Worm (Caenorhabditis elegans) whole organism, L1 larva: ENCODE measurements around the gene dct-8.

Source experiments
- ceh-8 ChIP-seq: fragments of 200-800 bp; sonication (Bioruptor generic); optimal IDR thresholded peaks from 2 replicates; lab custom pipeline; 2018; ENCODE audit warnings: mild to moderate bottlenecking, missing genetic modification characterization, moderate library complexity, missing compliant biosample characterization
- snpc-4 ChIP-seq: fragments of 150-350 bp; optimal IDR thresholded peaks from 2 replicates; lab custom pipeline; 2014; ENCODE audit warnings: missing biosample characterization, missing genetic modification characterization
- sup-37 ChIP-seq: fragments of 200-800 bp; sonication (Bioruptor generic); optimal IDR thresholded peaks from 2 replicates; lab custom pipeline; 2018; ENCODE audit warnings: mild to moderate bottlenecking, missing genetic modification characterization, missing compliant biosample characterization
- unc-62 ChIP-seq: fragments of 150-350 bp; optimal IDR thresholded peaks from 2 replicates; lab custom pipeline; 2014; ENCODE audit warnings: missing biosample characterization, missing genetic modification reagents, missing genetic modification characterization
- zag-1 ChIP-seq: fragments of 150-350 bp; optimal IDR thresholded peaks from 2 replicates; lab custom pipeline; 2014; ENCODE audit warnings: missing biosample characterization, missing genetic modification characterization

- no peak for TF ChIP-seq unc-62
- no peak for TF ChIP-seq sup-37
- TF ChIP-seq zag-1 (tag; lab: Kevin White, UChicago), result no peak
- TF ChIP-seq snpc-4 (tag; lab: Kevin White, UChicago), result no peak
- TF ChIP-seq ceh-8 (GFP tag; lab: Kevin White, UChicago), result no peak
These were observed at the start of gene dct-8 for ce11 chrIV:3894770-3895169.
